Fruit fly (Drosophila melanogaster): Measurements from ENCODE around the gene CG6495.

The CG6495 gene

dm6 chr2L:10736993-10737756 lies 23.7 kb upstream of the CG6495 start, which contains the start of the genes Vha16-5 and CG12299 (continued):
- TF ChIP-seq tna (GFP tag; IDR thresholded peaks at IDR 0.05; ENCODE audit: partially characterized antibody) (peak; percentile 84), CG8388 (GFP tag; optimal IDR thresholded peaks at IDR 0.05) (peak; percentile 39), Poxn (GFP tag; IDR thresholded peaks at IDR 0.05) (peak; percentile 21; the same call in 1 of the 2 replicates), Vsx1 (GFP tag; optimal IDR thresholded peaks at IDR 0.05) (no peak), CG3995 (GFP tag; optimal IDR thresholded peaks at IDR 0.05) (peak; percentile 35), dan (GFP tag; IDR thresholded peaks at IDR 0.05) (peak; percentile 72), CG11723 (GFP tag; optimal IDR thresholded peaks at IDR 0.05) (peak; percentile 65), CG14667 (GFP tag; IDR thresholded peaks at IDR 0.05) (peak; percentile 70), CG11695 (GFP tag; IDR thresholded peaks at IDR 0.05) (peak; percentile 29; the same call in 1 of the 3 replicates), ro (GFP tag; IDR thresholded peaks at IDR 0.05) (peak; percentile 76), lola (GFP tag; optimal IDR thresholded peaks at IDR 0.05) (peak in 1 of 3 experiments; percentile 84), CG18619 (GFP tag; optimal IDR thresholded peaks at IDR 0.05) (peak; percentile 63), CG4424 (GFP tag; optimal IDR thresholded peaks at IDR 0.05) (peak; percentile 87), emc (GFP tag; optimal IDR thresholded peaks at IDR 0.05) (peak; percentile 58), dysf (GFP tag; IDR thresholded peaks at IDR 0.05) (peak; percentile 91), shn (GFP tag; optimal IDR thresholded peaks at IDR 0.05) (peak; percentile 90), CG1832 (GFP tag; optimal IDR thresholded peaks at IDR 0.05) (no peak), CG1602 (GFP tag; optimal IDR thresholded peaks at IDR 0.05) (peak; percentile 85), E2f2 (GFP tag; IDR thresholded peaks at IDR 0.05) (peak; percentile 94), cad (GFP tag; optimal IDR thresholded peaks at IDR 0.05) (no peak), disco-r (GFP tag; optimal IDR thresholded peaks at IDR 0.05) (peak; percentile 82), CG10321 (GFP tag; IDR thresholded peaks at IDR 0.05) (peak; percentile 44; the same call in 1 of the 2 replicates), hbn (GFP tag; IDR thresholded peaks at IDR 0.05; ENCODE audit: partially characterized antibody) (peak; percentile 63), CG5953 (GFP tag; IDR thresholded peaks at IDR 0.05) (peak; percentile 86), mam (GFP tag; optimal IDR thresholded peaks at IDR 0.05) (peak; percentile 74), CG6765 (GFP tag; optimal IDR thresholded peaks at IDR 0.05) (no peak), CG7928 (GFP tag; optimal IDR thresholded peaks at IDR 0.05) (peak; percentile 30), cato (GFP tag; optimal IDR thresholded peaks at IDR 0.05; ENCODE audit: borderline replicate concordance) (peak; percentile 64), az2 (GFP tag; optimal IDR thresholded peaks at IDR 0.05) (peak; percentile 87), CkIIα-i1 (GFP tag; IDR thresholded peaks at IDR 0.05) (0 out of 2 replicates have a peak, but pooled peaks have one; percentile 10), CG18476 (GFP tag; optimal IDR thresholded peaks at IDR 0.05) (peak; percentile 74), sr (GFP tag; IDR thresholded peaks at IDR 0.05) (peak; percentile 89), luna (GFP tag; optimal IDR thresholded peaks at IDR 0.05) (no peak), CG11504 (tag; optimal IDR thresholded peaks at IDR 0.05) (no peak), Adf1 (GFP tag; IDR thresholded peaks at IDR 0.05) (peak; percentile 72), ATbp (GFP tag; optimal IDR thresholded peaks at IDR 0.05) (no peak), seq (GFP tag; IDR thresholded peaks at IDR 0.05) (peak; percentile 34; the same call in 1 of the 2 replicates), Ets97D (GFP tag; optimal IDR thresholded peaks at IDR 0.05) (peak; percentile 87), Myb (GFP tag; optimal IDR thresholded peaks at IDR 0.05) (peak; percentile 81), Rfx (GFP tag; IDR thresholded peaks at IDR 0.05) (peak; percentile 96), eve (GFP tag; optimal IDR thresholded peaks at IDR 0.05) (no peak), CG11085 (GFP tag; IDR thresholded peaks at IDR 0.05) (peak; percentile 69), ac (GFP tag; optimal IDR thresholded peaks at IDR 0.05) (no peak), CG11560 (tag; IDR thresholded peaks at IDR 0.05) (peak; percentile 40; the same call in 1 of the 3 replicates), CG7372 (GFP tag; IDR thresholded peaks at IDR 0.05) (peak; percentile 74), CG4707 (GFP tag; optimal IDR thresholded peaks at IDR 0.05) (no peak), CG4854 (GFP tag; optimal IDR thresholded peaks at IDR 0.05) (peak; percentile 65), knrl (GFP tag; IDR thresholded peaks at IDR 0.05; ENCODE audit: partially characterized antibody) (peak; percentile 88), CrebB (tag; optimal IDR thresholded peaks at IDR 0.05) (peak; percentile 20)
